Worm (Caenorhabditis elegans): ENCODE data around the gene hpo-34.

- TF ChIP-seq lin-39 (tag; optimal IDR thresholded peaks at IDR 0.05) (no peak), ztf-4 (tag; optimal IDR thresholded peaks at IDR 0.05) (no peak), fos-1 (tag; optimal IDR thresholded peaks at IDR 0.05) (no peak), unc-62 (GFP tag; optimal IDR thresholded peaks at IDR 0.05) (no peak), mdl-1 (tag; optimal IDR thresholded peaks at IDR 0.05) (no peak)
These were observed 41.2 kb upstream of the hpo-34 start for ce11 chrX:11560076-11560475.

Data from whole organism, L3 larva.